Worm (Caenorhabditis elegans): ENCODE results near the gene srj-15.

DNA sequence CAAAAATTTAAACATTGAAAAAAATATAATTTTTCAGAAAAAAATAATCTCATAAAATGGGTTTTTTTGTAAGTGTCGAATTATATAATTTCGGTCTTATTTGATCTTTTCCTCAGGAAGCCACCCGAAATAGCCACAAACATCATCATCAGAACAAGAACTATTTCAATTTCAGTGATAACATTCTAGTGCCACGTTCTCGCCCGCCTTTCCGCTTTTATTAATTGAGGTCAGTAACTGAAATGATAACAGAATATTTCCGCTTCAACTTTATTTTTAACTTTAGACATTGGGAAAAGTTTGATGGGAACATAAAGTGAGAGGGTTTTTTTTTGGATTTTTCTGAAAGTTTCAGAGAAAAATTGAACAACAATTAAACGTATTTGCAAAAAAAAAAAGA, 24.5 kb upstream of the srj-15 start:
- TF ChIP-seq hmbx-1 (tag; optimal IDR thresholded peaks at IDR 0.05), result no peak
- TF ChIP-seq F13C5.2 (tag; optimal IDR thresholded peaks at IDR 0.05), result no peak
- no peak for TF ChIP-seq ets-7 (tag; optimal IDR thresholded peaks at IDR 0.05)
- no peak for TF ChIP-seq tbx-11 (GFP tag; IDR thresholded peaks at IDR 0.05)
- no peak for TF ChIP-seq hmg-4 (GFP tag; optimal IDR thresholded peaks at IDR 0.05)
- TF ChIP-seq ceh-36 (tag; optimal IDR thresholded peaks at IDR 0.05), result no peak
- TF ChIP-seq ama-1 (optimal IDR thresholded peaks at IDR 0.05), result no peak
- no peak for TF ChIP-seq flt-1 (GFP tag; IDR thresholded peaks at IDR 0.05)
- no peak for TF ChIP-seq pes-1 (GFP tag; IDR thresholded peaks at IDR 0.05)
- TF ChIP-seq sea-1 (GFP tag; conservative IDR thresholded peaks at IDR 0.05), result no peak
- no peak for TF ChIP-seq aly-1 (tag; optimal IDR thresholded peaks at IDR 0.05)
- TF ChIP-seq hnd-1 (tag; optimal IDR thresholded peaks at IDR 0.05), result no peak

All from whole organism, early embryonic.